Worm (Caenorhabditis elegans): ENCODE results near the gene hot-6.

Gene hot-6

ce11 chrV:11039379-11039954, 16.7 kb upstream of the hot-6 start, which contains the start of gene pak-2 (continued):
- TF ChIP-seq dve-1 (tag; optimal IDR thresholded peaks at IDR 0.05; ENCODE audit: insufficient read depth) (peak; percentile 74), lim-7 (GFP tag; IDR thresholded peaks at IDR 0.05) (no peak), rbr-2 (tag; optimal IDR thresholded peaks at IDR 0.05) (peak; percentile 68), cey-2 (tag; optimal IDR thresholded peaks at IDR 0.05; ENCODE audit: borderline replicate concordance, insufficient read depth) (no peak), pha-4 (GFP tag; IDR thresholded peaks at IDR 0.05) (0 out of 2 replicates have a peak, but pooled peaks have one; percentile 8), pha-4 (tag; optimal IDR thresholded peaks at IDR 0.05) (no peak), nhr-11 (tag; optimal IDR thresholded peaks at IDR 0.05) (peak; percentile 71), ceh-44 (GFP tag; IDR thresholded peaks at IDR 0.05) (0 out of 2 replicates have a peak, but pooled peaks have one; percentile 11), nhr-28 (tag; optimal IDR thresholded peaks at IDR 0.05) (peak; percentile 67), vab-7 (GFP tag; IDR thresholded peaks at IDR 0.05) (peak; percentile 67), mep-1 (tag; optimal IDR thresholded peaks at IDR 0.05) (peak; percentile 90), hlh-11 (tag; optimal IDR thresholded peaks at IDR 0.05) (peak; percentile 72), pqm-1 (tag; optimal IDR thresholded peaks at IDR 0.05) (peak; percentile 0)

ce11 chrV:11034748-11035147, 12.0 kb upstream of the hot-6 start, which contains the start of gene pptr-2:
pptr-2 (minus strand) TSS chrV:11034931.
- no peak for TF ChIP-seq lin-13 (GFP tag; optimal IDR thresholded peaks at IDR 0.05)
- 0 out of 2 replicates have a peak, but pooled peaks have one; percentile 39 for TF ChIP-seq ceh-20 (GFP tag; IDR thresholded peaks at IDR 0.05)
- no peak for TF ChIP-seq snpc-4 (tag; optimal IDR thresholded peaks at IDR 0.05)
- no peak for TF ChIP-seq tra-1 (GFP tag; IDR thresholded peaks at IDR 0.05)
- no peak for TF ChIP-seq aha-1 (tag)
- TF ChIP-seq hmg-1.1 (GFP tag; IDR thresholded peaks at IDR 0.05): no peak
- TF ChIP-seq unc-39 (tag; optimal IDR thresholded peaks at IDR 0.05): no peak
- no peak for TF ChIP-seq ZK337.2 (GFP tag; IDR thresholded peaks at IDR 0.05)
- no peak for TF ChIP-seq daf-8 (GFP tag; IDR thresholded peaks at IDR 0.05)
- TF ChIP-seq attf-4 (tag; optimal IDR thresholded peaks at IDR 0.05): no peak
- TF ChIP-seq pha-4 (GFP tag; IDR thresholded peaks at IDR 0.05): no peak
- no peak for TF ChIP-seq pha-4 (tag; optimal IDR thresholded peaks at IDR 0.05)
- no peak for TF ChIP-seq saeg-2 (GFP tag; IDR thresholded peaks at IDR 0.05)
- no peak for TF ChIP-seq hif-1 (tag; optimal IDR thresholded peaks at IDR 0.05)
- TF ChIP-seq nhr-111 (GFP tag; optimal IDR thresholded peaks at IDR 0.05): no peak
- TF ChIP-seq ztf-11 (tag; optimal IDR thresholded peaks at IDR 0.05): no peak
- TF ChIP-seq set-16 (GFP tag; IDR thresholded peaks at IDR 0.05): no peak
- TF ChIP-seq nhr-11 (tag; optimal IDR thresholded peaks at IDR 0.05): peak; percentile 58
- TF ChIP-seq unc-130 (GFP tag; optimal IDR thresholded peaks at IDR 0.05): no peak
- TF ChIP-seq duxl-1 (tag; optimal IDR thresholded peaks at IDR 0.05; ENCODE audit: poor library complexity): no peak
- TF ChIP-seq hlh-30 (tag; optimal IDR thresholded peaks at IDR 0.05; ENCODE audit: insufficient read depth): no peak
- no peak for TF ChIP-seq madf-9 (GFP tag; conservative IDR thresholded peaks at IDR 0.05)
- TF ChIP-seq unc-62 (GFP tag; optimal IDR thresholded peaks at IDR 0.05 in 1 of 2): peak in 1 of 2 experiments; percentile 74
- TF ChIP-seq unc-62 (tag; optimal IDR thresholded peaks at IDR 0.05): no peak
- no peak for TF ChIP-seq lin-38 (GFP tag; IDR thresholded peaks at IDR 0.05)

ce11 chrV:11033241-11033640, 10.5 kb upstream of the hot-6 start:
- TF ChIP-seq spr-1 (tag; optimal IDR thresholded peaks at IDR 0.05): no peak
- no peak for TF ChIP-seq mes-2 (tag; optimal IDR thresholded peaks at IDR 0.05; ENCODE audit: poor library complexity, severe bottlenecking)
- no peak for TF ChIP-seq mep-1 (tag; optimal IDR thresholded peaks at IDR 0.05)
- no peak for TF ChIP-seq hlh-11 (tag; optimal IDR thresholded peaks at IDR 0.05)
- TF ChIP-seq F10B5.3 (tag; optimal IDR thresholded peaks at IDR 0.05): no peak
- TF ChIP-seq unc-62 (GFP tag; optimal IDR thresholded peaks at IDR 0.05 in 1 of 2): no peak
- TF ChIP-seq unc-62 (tag; optimal IDR thresholded peaks at IDR 0.05): no peak
- TF ChIP-seq daf-19 (GFP tag; conservative IDR thresholded peaks at IDR 0.05): no peak
- TF ChIP-seq dmd-9 (GFP tag; IDR thresholded peaks at IDR 0.05): no peak
- TF ChIP-seq F37D6.2 (tag; optimal IDR thresholded peaks at IDR 0.05): no peak
- TF ChIP-seq fkh-10 (GFP tag; optimal IDR thresholded peaks at IDR 0.05): peak; percentile 11
- no peak for TF ChIP-seq ceh-82 (tag; optimal IDR thresholded peaks at IDR 0.05)
- no peak for TF ChIP-seq unc-39 (tag; optimal IDR thresholded peaks at IDR 0.05)
- TF ChIP-seq fos-1 (tag; optimal IDR thresholded peaks at IDR 0.05): no peak
- no peak for TF ChIP-seq nhr-77 (tag; optimal IDR thresholded peaks at IDR 0.05)
- TF ChIP-seq aha-1 (tag): peak; percentile 72
- TF ChIP-seq jun-1 (tag; optimal IDR thresholded peaks at IDR 0.05): no peak
- TF ChIP-seq zfp-2 (tag; optimal IDR thresholded peaks at IDR 0.05): no peak
